Fruit fly (Drosophila melanogaster): ENCODE data around the gene klg.

Gene klg

DNA sequence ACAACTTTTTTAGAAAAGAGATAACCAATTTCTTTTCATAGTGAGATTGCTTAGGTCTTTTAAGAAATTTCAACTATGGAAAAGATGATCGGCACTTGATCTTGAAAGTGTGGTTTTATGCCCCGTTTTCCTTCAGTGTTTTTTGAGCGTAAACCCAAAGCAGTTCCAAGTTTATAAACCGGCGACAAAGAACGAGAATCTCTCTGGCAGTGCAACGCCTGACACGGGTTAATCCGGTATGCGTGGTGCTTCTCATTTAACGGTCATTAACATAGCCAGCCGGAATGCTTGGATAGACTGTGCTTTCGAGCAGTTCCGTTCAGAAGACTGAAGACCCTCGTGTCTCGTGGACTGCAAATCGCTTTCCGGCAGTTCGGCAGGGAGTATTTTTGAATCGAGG is 24.0 kb downstream of the klg start, which contains the start of gene CG6660:
TSS of gene CG6660 (plus strand) at position 301 of the 400 bp plus-strand sequence.
- no peak for TF ChIP-seq dac (GFP tag; optimal IDR thresholded peaks at IDR 0.05)
- TF ChIP-seq CG6276 (GFP tag; optimal IDR thresholded peaks at IDR 0.05) = no peak
- TF ChIP-seq CG3032 (tag; optimal IDR thresholded peaks at IDR 0.05) = no peak
- no peak for TF ChIP-seq salr (GFP tag; optimal IDR thresholded peaks at IDR 0.05)
- TF ChIP-seq CG8319 (GFP tag; optimal IDR thresholded peaks at IDR 0.05) = no peak

dm6 chr3R:22965220-22965619 is 66.1 kb downstream of the klg start:
- TF ChIP-seq CG6854 (GFP tag; optimal IDR thresholded peaks at IDR 0.05) (no peak), Hr39 (GFP tag; optimal IDR thresholded peaks at IDR 0.05) (peak; percentile 7), CG8632 (GFP tag; optimal IDR thresholded peaks at IDR 0.05) (no peak), CG6792 (GFP tag; optimal IDR thresholded peaks at IDR 0.05) (no peak), Ets96B (tag; optimal IDR thresholded peaks at IDR 0.05) (no peak), CG10669 (GFP tag; optimal IDR thresholded peaks at IDR 0.05) (peak; percentile 21), CG8119 (GFP tag; IDR thresholded peaks at IDR 0.05) (no peak), fkh (GFP tag; optimal IDR thresholded peaks at IDR 0.05) (no peak), CG6163 (GFP tag; IDR thresholded peaks at IDR 0.05) (no peak), Eip78C (GFP tag) (peak; percentile 66), dac (GFP tag; optimal IDR thresholded peaks at IDR 0.05) (no peak)

dm6 chr3R:22965984-22966383 is 66.9 kb downstream of the klg start, which contains the start of gene Tpl94D:
Gene Tpl94D (plus strand): TSS chr3R:22966284.
- no peak for TF ChIP-seq CG9139 (GFP tag; optimal IDR thresholded peaks at IDR 0.05)
- TF ChIP-seq CG11762 (GFP tag; optimal IDR thresholded peaks at IDR 0.05; ENCODE audit: insufficient read depth) = no peak
- TF ChIP-seq eg (GFP tag; IDR thresholded peaks at IDR 0.05) = no peak
- no peak for TF ChIP-seq spab (GFP tag; optimal IDR thresholded peaks at IDR 0.05)
- TF ChIP-seq fd59A (GFP tag; optimal IDR thresholded peaks at IDR 0.05) = no peak
- no peak for TF ChIP-seq dsx (GFP tag; optimal IDR thresholded peaks at IDR 0.05; ENCODE audit: poor library complexity, severe bottlenecking)
- TF ChIP-seq Hr39 (GFP tag; optimal IDR thresholded peaks at IDR 0.05) = no peak
- TF ChIP-seq dac (GFP tag; optimal IDR thresholded peaks at IDR 0.05) = no peak
- no peak for TF ChIP-seq Hr4 (GFP tag; optimal IDR thresholded peaks at IDR 0.05)
- TF ChIP-seq pdm3 (GFP tag; optimal IDR thresholded peaks at IDR 0.05) = no peak
- no peak for TF ChIP-seq CG8319 (GFP tag; optimal IDR thresholded peaks at IDR 0.05)
- TF ChIP-seq CG15336 (GFP tag; IDR thresholded peaks at IDR 0.05) = no peak
- TF ChIP-seq Ets96B (tag; optimal IDR thresholded peaks at IDR 0.05) = no peak
- no peak for TF ChIP-seq CG31627 (GFP tag; optimal IDR thresholded peaks at IDR 0.05)
- no peak for TF ChIP-seq Sox15 (GFP tag; optimal IDR thresholded peaks at IDR 0.05)
- no peak for TF ChIP-seq net (GFP tag; optimal IDR thresholded peaks at IDR 0.05)
- TF ChIP-seq CG11902 (GFP tag; optimal IDR thresholded peaks at IDR 0.05) = no peak
- TF ChIP-seq vri (GFP tag; optimal IDR thresholded peaks at IDR 0.05) = no peak
- TF ChIP-seq CG16779 (tag; optimal IDR thresholded peaks at IDR 0.05) = no peak

DNA sequence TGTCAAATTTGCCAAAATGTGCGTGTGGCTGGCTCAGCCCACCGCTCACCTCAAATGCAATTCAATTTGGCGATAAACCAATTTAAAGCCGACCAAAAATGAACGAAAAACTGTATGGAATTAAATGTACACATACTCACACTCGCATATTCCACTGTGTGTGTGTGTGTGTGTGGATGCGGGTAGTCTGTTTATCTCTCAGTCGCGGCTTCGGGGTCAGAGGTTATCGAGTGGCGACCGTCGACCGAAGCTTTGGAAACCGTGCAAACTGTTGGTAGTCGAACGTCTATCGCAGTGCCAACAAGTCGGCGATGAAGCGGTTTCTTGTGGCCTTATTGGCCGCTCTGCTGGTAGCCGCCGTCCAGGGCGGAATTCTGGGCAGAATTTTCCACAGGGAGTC is 77.9 kb downstream of the klg start, which contains the start of gene Gbp3:
TSS of gene Gbp3 (plus strand) at position 274 of the 400 bp plus-strand sequence.
- TF ChIP-seq Eip78C (GFP tag) (no peak), CG6276 (GFP tag; optimal IDR thresholded peaks at IDR 0.05) (no peak), svp (GFP tag) (peak; percentile 98), esn (GFP tag; optimal IDR thresholded peaks at IDR 0.05) (no peak)

- TF ChIP-seq Sox15 (GFP tag; optimal IDR thresholded peaks at IDR 0.05) = no peak
- TF ChIP-seq Eip78C (GFP tag) = no peak
- no peak for TF ChIP-seq Ets21C (GFP tag; optimal IDR thresholded peaks at IDR 0.05)
- TF ChIP-seq svp (GFP tag) = no peak
- no peak for TF ChIP-seq esn (GFP tag; optimal IDR thresholded peaks at IDR 0.05)
- TF ChIP-seq Eip75B (GFP tag; optimal IDR thresholded peaks at IDR 0.05) = no peak
Observed at dm6 chr3R:22986981-22987380, 87.9 kb downstream of the klg start, which contains the start of gene Or94a. Gene Or94a (plus strand): TSS chr3R:22987281.
